Fruit fly (Drosophila melanogaster) whole organism, wandering third instar larva: Measurements from ENCODE around the gene Patj.

Experiments
- Abd-B ChIP-seq: fragments of >200 bp; optimal IDR thresholded peaks from 2 replicates; lab custom pipeline; 2017; ENCODE audit warnings: missing biosample characterization, missing genetic modification characterization
- CrebA ChIP-seq: fragments of 200-800 bp; sonication (Bioruptor generic); optimal IDR thresholded peaks from 2 replicates; lab custom pipeline; 2016; ENCODE audit warnings: missing biosample characterization, mild to moderate bottlenecking, missing genetic modification characterization, borderline replicate concordance
- Hr78 ChIP-seq: fragments of >200 bp; optimal IDR thresholded peaks from 2 replicates; lab custom pipeline; 2017; ENCODE audit warnings: missing biosample characterization, missing genetic modification characterization
- dsf ChIP-seq: sonication (Bioruptor generic); optimal IDR thresholded peaks from 2 replicates; lab custom pipeline; 2016; ENCODE audit warnings: missing biosample characterization, missing genetic modification characterization, borderline replicate concordance
- fru ChIP-seq: fragments of 200-800 bp; sonication (Bioruptor generic); optimal IDR thresholded peaks from 3 replicates; lab custom pipeline; 2016; ENCODE audit warnings: missing biosample characterization, mild to moderate bottlenecking, missing genetic modification characterization
- rgr ChIP-seq: fragments of 200-800 bp; sonication (Bioruptor generic); optimal IDR thresholded peaks from 3 replicates; lab custom pipeline; 2016; ENCODE audit warnings: missing biosample characterization, mild to moderate bottlenecking, missing genetic modification characterization
- tai ChIP-seq: sonication (Bioruptor generic); optimal IDR thresholded peaks from 2 replicates; lab custom pipeline; 2016; ENCODE audit warnings: missing biosample characterization, missing genetic modification characterization
- usp ChIP-seq: fragments of >200 bp; optimal IDR thresholded peaks from 2 replicates; lab custom pipeline; 2017; ENCODE audit warnings: missing biosample characterization, missing genetic modification characterization

DNA sequence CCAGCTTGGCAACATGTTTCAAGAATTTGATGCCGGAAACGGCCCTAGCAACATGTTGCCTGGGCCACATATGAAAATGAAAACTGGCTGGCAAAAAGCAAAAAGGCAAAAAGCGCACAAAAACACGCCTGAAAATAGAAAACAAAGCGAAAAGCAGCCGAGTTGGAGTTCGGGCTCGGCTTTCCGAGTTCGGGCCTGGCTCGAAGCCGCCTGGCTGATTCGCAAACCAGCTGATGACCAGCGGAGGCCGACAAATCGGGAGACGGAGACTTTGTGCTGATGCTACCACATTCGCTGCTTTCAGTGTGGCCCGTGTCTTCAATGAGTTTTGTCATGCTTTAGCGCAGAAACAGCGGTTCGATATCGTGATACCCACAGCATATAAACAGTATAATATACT is 11.7 kb downstream of the Patj start, which contains the start of gene GV1:
- TF ChIP-seq Hr78 (GFP tag; lab: Kevin White, UChicago) = no peak
- TF ChIP-seq tai (GFP tag; lab: Kevin White, UChicago) = no peak
- no peak for TF ChIP-seq dsf (GFP tag; lab: Kevin White, UChicago)
- TF ChIP-seq Abd-B (GFP tag; lab: Kevin White, UChicago) = no peak
- no peak for TF ChIP-seq CrebA
- TF ChIP-seq fru (GFP tag; lab: Kevin White, UChicago) = no peak
- no peak for TF ChIP-seq usp (GFP tag; lab: Kevin White, UChicago)
- no peak for TF ChIP-seq rgr (GFP tag; lab: Kevin White, UChicago)
